Worm (Caenorhabditis elegans) whole organism, mixed stage, embryonic: ENCODE results near the gene T10G3.3.

Source experiments
- ces-1 ChIP-seq: fragments of 150-350 bp; optimal IDR thresholded peaks from 2 replicates; lab custom pipeline; 2014; ENCODE audit warnings: missing biosample characterization, missing genetic modification reagents, missing genetic modification characterization
- cnd-1 ChIP-seq: fragments of 200-800 bp; sonication (Bioruptor generic); optimal IDR thresholded peaks from 2 replicates; lab custom pipeline; 2018; ENCODE audit warnings: mild to moderate bottlenecking, missing genetic modification characterization, missing compliant biosample characterization
- mep-1 ChIP-seq: fragments of 150-350 bp; optimal IDR thresholded peaks from 2 replicates; lab custom pipeline; 2017; ENCODE audit warnings: missing biosample characterization, missing genetic modification reagents, missing genetic modification characterization, inconsistent platforms
- nhr-12 ChIP-seq: fragments of 150-350 bp; optimal IDR thresholded peaks from 2 replicates; lab custom pipeline; 2014; ENCODE audit warnings: missing biosample characterization, missing genetic modification characterization
- nhr-237 ChIP-seq: fragments of 150-350 bp; optimal IDR thresholded peaks from 2 replicates; lab custom pipeline; 2014; ENCODE audit warnings: missing biosample characterization, missing genetic modification characterization
- nhr-76 ChIP-seq: sonication (generic microtip); optimal IDR thresholded peaks from 2 replicates; lab custom pipeline; 2017; ENCODE audit warnings: missing biosample characterization, missing genetic modification characterization
- pha-4 ChIP-seq: fragments of 150-350 bp; optimal IDR thresholded peaks from 2 replicates; lab custom pipeline; 2018; ENCODE audit warnings: missing biosample characterization, missing genetic modification reagents, missing genetic modification characterization
- snpc-4 ChIP-seq: fragments of 150-350 bp; optimal IDR thresholded peaks from 2 replicates; lab custom pipeline; 2014; ENCODE audit warnings: missing biosample characterization, missing genetic modification characterization
- tbx-8 ChIP-seq: fragments of 200-800 bp; sonication (Bioruptor generic); optimal IDR thresholded peaks from 2 replicates; lab custom pipeline; 2018; ENCODE audit warnings: mild to moderate bottlenecking, missing genetic modification characterization, moderate library complexity, missing compliant biosample characterization
- unc-62 ChIP-seq: fragments of 150-350 bp; optimal IDR thresholded peaks from 2 replicates; lab custom pipeline; 2014; ENCODE audit warnings: missing biosample characterization, missing genetic modification reagents, missing genetic modification characterization

DNA sequence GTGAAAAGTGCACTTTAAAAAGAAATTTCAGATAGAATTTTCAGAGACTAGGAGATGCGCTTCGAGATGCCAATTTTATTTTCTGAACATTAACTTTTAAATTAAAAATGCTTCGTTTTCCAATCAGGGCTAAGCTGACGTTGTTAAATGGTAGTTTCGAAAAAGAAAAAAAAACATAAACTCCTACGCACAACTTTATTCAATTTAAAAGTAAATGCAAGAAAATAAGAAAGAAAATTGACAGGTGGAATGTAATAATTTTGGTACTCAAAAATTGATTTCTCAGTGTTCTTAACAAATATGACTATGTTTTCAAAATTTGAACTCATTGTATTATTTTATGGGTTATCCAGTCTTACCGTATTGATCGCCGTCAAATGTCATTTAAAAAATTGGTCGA, 36.7 kb downstream of the T10G3.3 start, which contains the start of gene lurp-2:
- no peak for TF ChIP-seq unc-62
- TF ChIP-seq nhr-76 (tag; lab: Kevin White, UChicago): no peak
- TF ChIP-seq nhr-237 (tag; lab: Kevin White, UChicago): no peak
- no peak for TF ChIP-seq pha-4
- no peak for TF ChIP-seq mep-1 (tag; lab: Kevin White, UChicago)
- TF ChIP-seq tbx-8 (GFP tag; lab: Kevin White, UChicago): no peak
- no peak for TF ChIP-seq ces-1 (GFP tag; lab: Kevin White, UChicago)
- TF ChIP-seq nhr-12 (tag; lab: Kevin White, UChicago): no peak
- no peak for TF ChIP-seq snpc-4 (tag; lab: Kevin White, UChicago)
- no peak for TF ChIP-seq cnd-1 (tag; lab: Kevin White, UChicago)
